Worm (Caenorhabditis elegans) whole organism, L1 larva: Measurements from ENCODE around the gene T05C1.2.

ENCODE experiments used
- aha-1 ChIP-seq: fragments of 150-350 bp; optimal IDR thresholded peaks from 2 replicates; lab custom pipeline; 2014; ENCODE audit warnings: missing biosample characterization, missing genetic modification characterization
- egl-27 ChIP-seq, 2 experiments: fragments of 150-350 bp in 1 of 2; sonication (generic microtip); optimal IDR thresholded peaks; 3 replicates each; lab custom pipeline; 2017 to 2018; ENCODE audit warnings: missing biosample characterization in 2 of 2, missing genetic modification characterization in 2 of 2, missing genetic modification reagents in 2 of 2
- elt-2 ChIP-seq: sonication (generic microtip); optimal IDR thresholded peaks from 2 replicates; lab custom pipeline; 2016; ENCODE audit warnings: missing genetic modification characterization, mild to moderate bottlenecking, inconsistent platforms, missing compliant biosample characterization, missing genetic modification reagents
- elt-3 ChIP-seq, 6 experiments: fragments of 150-350 bp in 1 of 6; sonication (generic microtip); optimal IDR thresholded peaks; 2 replicates each; lab custom pipeline; 2017 to 2018; ENCODE audit warnings: missing biosample characterization in 6 of 6, missing genetic modification characterization in 6 of 6, inconsistent platforms in 1 of 6
- lin-35 ChIP-seq, 2 experiments: fragments of 150-350 bp; optimal IDR thresholded peaks; 2 replicates each; lab custom pipeline; 2014; ENCODE audit warnings: missing biosample characterization in 2 of 2, missing genetic modification characterization in 2 of 2, missing genetic modification reagents in 2 of 2
- snpc-4 ChIP-seq: fragments of 150-350 bp; optimal IDR thresholded peaks from 2 replicates; lab custom pipeline; 2014; ENCODE audit warnings: missing biosample characterization, missing genetic modification characterization

Gene T05C1.2

DNA sequence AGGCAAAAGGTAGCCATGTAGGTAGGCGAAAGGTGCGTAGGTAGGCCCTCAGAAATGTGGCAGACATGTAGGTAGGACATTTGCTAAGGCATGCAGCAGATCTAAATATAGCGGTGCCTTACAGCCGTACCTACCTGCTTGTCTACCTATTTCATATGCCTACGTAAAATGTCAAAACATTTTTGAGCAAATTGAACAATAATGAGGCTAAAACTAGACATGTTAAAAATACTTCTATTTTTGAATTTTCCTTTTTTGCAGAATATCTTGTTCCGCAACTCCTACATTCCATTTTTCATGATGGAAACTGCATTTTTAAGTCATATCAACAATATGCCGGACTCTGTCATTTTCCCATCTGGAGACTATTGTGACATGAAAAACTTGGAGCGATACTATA is 47.6 kb downstream of the T05C1.2 start:
- no peak for TF ChIP-seq lin-35 (GFP tag; optimal IDR thresholded peaks at IDR 0.05; lab: Kevin White, UChicago)
- no peak for TF ChIP-seq aha-1
- no peak for TF ChIP-seq snpc-4 (tag; lab: Kevin White, UChicago)

DNA sequence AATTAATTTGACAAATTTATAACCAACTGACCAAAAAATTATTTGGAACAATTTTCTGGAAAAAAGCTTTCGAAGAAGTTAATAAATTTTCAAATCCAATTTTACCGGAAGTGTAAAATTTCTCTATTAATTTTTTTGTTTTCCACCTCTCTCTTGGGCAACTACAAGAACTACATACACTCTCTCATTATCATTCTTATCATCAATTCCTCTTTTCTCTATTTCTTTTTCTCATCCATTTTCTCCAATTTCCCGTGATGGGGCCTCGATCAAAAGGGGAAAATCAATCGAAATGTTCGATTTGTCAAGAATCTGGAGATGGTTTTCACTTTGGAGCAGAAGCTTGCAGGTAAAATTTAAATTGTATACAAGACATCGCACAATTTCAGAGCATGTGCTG is 48.8 kb downstream of the T05C1.2 start, which contains the start of gene nhr-109:
TSS of gene nhr-109 (plus strand) at position 222 of the 400 bp plus-strand sequence.
- TF ChIP-seq lin-35 (GFP tag; optimal IDR thresholded peaks at IDR 0.05; lab: Kevin White, UChicago) (peak in 1 of 2 experiments; percentile 13), egl-27 (tag; optimal IDR thresholded peaks at IDR 0.05; lab: Kevin White, UChicago) (no peak), elt-2 (tag; lab: Kevin White, UChicago) (peak; percentile 6), elt-3 (tag; optimal IDR thresholded peaks at IDR 0.05; lab: Kevin White, UChicago) (peak in 1 of 6 experiments; percentile 45)
